Worm (Caenorhabditis elegans) whole organism, midembryonic: ENCODE results near the gene F54E2.9.

Source experiments
- T22C8.4 ChIP-seq: fragments of 200-800 bp; sonication (Bioruptor generic); IDR thresholded peaks from 2 replicates; pipeline ENCODE4 v1.3.6; 2022; ENCODE audit warnings: missing genetic modification characterization, missing compliant biosample characterization
- cog-1 ChIP-seq: sonication (generic microtip); optimal IDR thresholded peaks from 2 replicates; lab custom pipeline; 2016; ENCODE audit warnings: missing genetic modification characterization, missing compliant biosample characterization
- flt-1 ChIP-seq: fragments of 200-800 bp; sonication (Bioruptor generic); IDR thresholded peaks from 2 replicates; pipeline ENCODE4 v1.3.6; 2022; ENCODE audit warnings: missing genetic modification characterization, missing compliant biosample characterization
- klf-2 ChIP-seq: fragments of 200-800 bp; sonication (Bioruptor generic); conservative IDR thresholded peaks from 2 replicates; pipeline ENCODE4 v1.3.6; 2022; ENCODE audit warnings: missing genetic modification reagents, missing genetic modification characterization, missing compliant biosample characterization
- med-1 ChIP-seq: sonication (generic microtip); optimal IDR thresholded peaks from 2 replicates; lab custom pipeline; 2017; ENCODE audit warnings: missing genetic modification characterization, mild to moderate bottlenecking, missing compliant biosample characterization, antibody characterized with exemption, missing genetic modification reagents; ENCODE audit not compliant: insufficient read depth
- ref-1 ChIP-seq: fragments of 200-800 bp; sonication (Bioruptor generic); conservative IDR thresholded peaks from 2 replicates; pipeline ENCODE4 v1.3.6; 2022; ENCODE audit warnings: missing genetic modification reagents, missing genetic modification characterization, missing compliant biosample characterization
- tab-1 ChIP-seq: fragments of 200-800 bp; sonication (Bioruptor generic); IDR thresholded peaks from 2 replicates; pipeline ENCODE4 v1.3.6; 2022; ENCODE audit warnings: missing genetic modification characterization, missing compliant biosample characterization
- ztf-23 ChIP-seq: fragments of 200-800 bp; sonication (Bioruptor generic); IDR thresholded peaks from 2 replicates; pipeline ENCODE4 v1.3.6; 2022; ENCODE audit warnings: missing genetic modification reagents, missing genetic modification characterization, missing compliant biosample characterization
- ztf-29 ChIP-seq: fragments of 200-800 bp; sonication (Bioruptor generic); IDR thresholded peaks from 2 replicates; pipeline ENCODE4 v1.3.6; 2022; ENCODE audit warnings: missing genetic modification reagents, missing genetic modification characterization, missing compliant biosample characterization

F54E2.9 gene

DNA sequence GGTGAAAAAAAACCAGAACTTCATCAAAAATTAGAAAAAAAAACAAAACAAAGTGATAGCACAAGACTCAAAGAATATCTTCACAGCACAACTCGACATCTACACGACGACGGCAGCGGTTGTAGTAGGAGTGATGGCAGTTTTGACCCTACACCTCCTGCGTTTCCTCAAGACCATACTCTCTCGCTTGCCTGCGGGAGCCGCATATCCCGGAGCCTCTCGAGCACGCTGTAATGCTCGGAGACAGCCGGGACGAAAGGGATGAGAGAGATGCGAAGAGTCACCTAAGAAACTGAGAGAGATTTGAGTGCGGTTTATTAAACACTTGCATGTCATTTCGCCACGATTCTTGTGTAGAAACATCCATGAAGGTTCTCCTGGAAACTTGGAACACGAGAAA, 4.3 kb downstream of the F54E2.9 start:
- no peak for TF ChIP-seq ref-1 (GFP tag; lab: Robert Waterston, UW)

DNA sequence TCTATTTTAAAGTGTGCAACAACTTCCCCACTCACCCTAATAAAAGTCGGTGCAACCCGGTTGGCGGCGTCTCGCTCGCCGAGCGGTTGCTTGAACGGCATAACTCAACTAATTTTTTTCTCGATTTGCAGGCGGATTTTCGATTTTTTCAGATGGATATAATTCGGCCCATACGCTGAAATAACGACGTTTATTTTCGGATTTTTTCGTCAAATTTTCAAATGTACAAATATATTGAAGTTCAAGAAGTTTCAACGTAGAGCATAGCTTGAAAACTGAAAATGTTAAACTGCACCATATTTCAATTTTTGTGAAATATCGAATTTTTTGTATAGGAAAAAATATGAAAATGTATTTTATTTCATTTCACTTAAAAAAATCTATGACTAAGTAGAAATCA, 6.0 kb downstream of the F54E2.9 start, which contains the start of gene ketn-1:
ketn-1 (minus strand) TSS at position 101 of the 400 bp plus-strand sequence.
- no peak for TF ChIP-seq ref-1 (GFP tag; lab: Robert Waterston, UW)
- no peak for TF ChIP-seq ztf-29
- TF ChIP-seq flt-1 (GFP tag; lab: Robert Waterston, UW) = no peak
- no peak for TF ChIP-seq cog-1 (tag; lab: Kevin White, UChicago)
- no peak for TF ChIP-seq ztf-23 (GFP tag; lab: Robert Waterston, UW)
- TF ChIP-seq T22C8.4 (GFP tag; lab: Robert Waterston, UW) = no peak
- no peak for TF ChIP-seq med-1 (GFP tag; lab: Kevin White, UChicago)
- TF ChIP-seq tab-1 (GFP tag; lab: Robert Waterston, UW) = no peak
- TF ChIP-seq klf-2 = no peak

DNA sequence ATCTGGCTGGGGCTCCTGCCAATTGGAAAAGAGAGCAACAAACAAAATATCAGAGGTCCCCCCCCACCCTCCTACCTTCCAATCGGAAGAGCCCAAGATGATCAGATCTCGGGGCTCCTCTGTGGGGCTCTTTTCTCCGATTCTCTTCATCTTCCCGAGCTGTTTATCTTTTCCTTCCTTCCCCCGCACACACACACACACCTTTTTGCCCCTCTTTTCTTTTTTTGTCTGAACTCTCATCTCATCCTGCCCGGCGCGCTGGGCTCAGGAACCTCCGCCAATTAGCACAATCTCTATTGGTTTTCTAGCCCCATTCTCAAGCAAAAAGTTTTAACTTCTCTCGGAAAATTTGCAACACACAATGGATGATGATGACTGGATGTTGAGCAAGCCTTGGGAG, 10.5 kb downstream of the F54E2.9 start:
- TF ChIP-seq med-1 (GFP tag; lab: Kevin White, UChicago) (no peak), tab-1 (GFP tag; lab: Robert Waterston, UW) (no peak), ref-1 (GFP tag; lab: Robert Waterston, UW) (no peak), ztf-23 (GFP tag; lab: Robert Waterston, UW) (no peak), klf-2 (no peak), ztf-29 (no peak), flt-1 (GFP tag; lab: Robert Waterston, UW) (no peak), cog-1 (tag; lab: Kevin White, UChicago) (no peak), T22C8.4 (GFP tag; lab: Robert Waterston, UW) (no peak)

DNA sequence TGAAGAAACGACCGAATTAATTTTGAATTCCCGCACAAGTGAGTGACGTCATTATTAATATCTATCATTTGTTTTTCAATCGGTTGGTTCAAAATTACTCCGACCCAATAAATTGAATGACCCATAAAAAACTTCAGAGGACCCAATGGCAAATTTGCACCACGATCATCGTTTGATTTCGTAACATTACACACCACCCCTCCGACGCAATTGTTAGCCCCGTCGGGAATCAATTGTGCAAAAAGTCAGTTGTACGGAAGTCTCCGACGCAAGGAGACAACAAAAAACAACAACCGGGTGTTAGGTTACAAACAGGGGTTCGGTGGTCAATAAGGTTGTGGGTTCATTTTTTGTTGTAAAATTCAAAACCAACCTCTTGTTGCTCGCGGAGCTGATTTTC, 11.8 kb downstream of the F54E2.9 start:
- TF ChIP-seq tab-1 (GFP tag; lab: Robert Waterston, UW) (no peak), ztf-29 (no peak), ztf-23 (GFP tag; lab: Robert Waterston, UW) (no peak), klf-2 (no peak), med-1 (GFP tag; lab: Kevin White, UChicago) (no peak), cog-1 (tag; lab: Kevin White, UChicago) (no peak), ref-1 (GFP tag; lab: Robert Waterston, UW) (no peak), T22C8.4 (GFP tag; lab: Robert Waterston, UW) (no peak), flt-1 (GFP tag; lab: Robert Waterston, UW) (no peak)

DNA sequence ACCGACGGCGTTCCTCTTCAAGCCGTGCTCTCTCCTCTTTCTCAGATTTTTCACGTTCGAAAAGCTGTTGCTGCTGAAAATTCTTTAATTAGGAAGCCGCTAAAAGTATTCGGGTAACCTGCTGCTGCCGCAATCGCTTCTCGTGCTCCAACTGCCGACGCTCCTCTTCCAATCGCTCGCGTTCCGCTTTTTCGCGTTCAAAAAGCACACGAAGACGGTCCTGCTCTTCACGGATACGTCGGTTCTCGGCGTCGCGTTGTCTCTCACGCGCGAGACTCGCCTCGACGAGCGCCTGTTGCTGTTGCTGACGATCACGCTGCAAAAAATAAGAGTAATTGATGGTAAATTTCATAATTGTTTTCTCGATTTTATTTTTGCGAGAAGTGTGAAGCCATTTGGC, 13.1 kb downstream of the F54E2.9 start:
- TF ChIP-seq tab-1 (GFP tag; lab: Robert Waterston, UW) (no peak), klf-2 (no peak), ztf-29 (no peak), T22C8.4 (GFP tag; lab: Robert Waterston, UW) (no peak)

DNA sequence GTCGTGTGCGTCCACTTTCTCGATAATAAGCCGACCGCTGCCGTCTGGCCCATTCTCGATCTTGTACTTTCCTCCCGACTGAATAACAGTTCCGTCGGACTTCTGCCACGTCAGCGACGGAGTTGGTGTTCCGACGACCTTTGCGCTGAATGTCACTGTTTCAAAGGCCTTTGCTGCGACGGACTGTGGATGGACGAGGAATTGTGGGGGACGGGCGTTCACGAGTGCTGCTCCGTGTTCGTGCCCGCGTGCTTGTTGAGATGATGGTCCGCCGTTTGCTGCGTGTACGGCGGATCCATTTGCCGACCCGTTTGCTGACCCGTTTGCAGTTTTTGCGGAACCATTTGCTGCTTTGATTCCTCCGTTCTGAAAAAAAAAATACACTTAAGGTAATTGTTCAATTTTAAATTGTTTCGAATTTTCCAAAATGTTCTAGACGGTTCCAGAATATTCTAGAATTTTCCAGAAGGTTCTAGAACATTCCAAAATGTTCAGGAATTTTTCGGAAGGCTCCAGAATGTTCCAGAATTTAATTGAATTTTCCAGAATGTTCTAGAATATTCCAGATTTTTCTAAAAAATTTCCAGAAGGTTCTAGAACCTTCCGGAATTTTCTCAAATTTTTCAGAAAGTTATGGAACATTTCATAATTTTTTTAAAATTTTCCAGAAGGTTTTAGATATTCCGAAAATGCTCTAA, 14.5 kb downstream of the F54E2.9 start:
- no peak for TF ChIP-seq T22C8.4 (GFP tag; lab: Robert Waterston, UW)
- no peak for TF ChIP-seq ref-1 (GFP tag; lab: Robert Waterston, UW)
- TF ChIP-seq med-1 (GFP tag; lab: Kevin White, UChicago) = no peak
- TF ChIP-seq tab-1 (GFP tag; lab: Robert Waterston, UW) = no peak
- no peak for TF ChIP-seq klf-2
- no peak for TF ChIP-seq cog-1 (tag; lab: Kevin White, UChicago)
- TF ChIP-seq ztf-29 = no peak
- no peak for TF ChIP-seq ztf-23 (GFP tag; lab: Robert Waterston, UW)

DNA sequence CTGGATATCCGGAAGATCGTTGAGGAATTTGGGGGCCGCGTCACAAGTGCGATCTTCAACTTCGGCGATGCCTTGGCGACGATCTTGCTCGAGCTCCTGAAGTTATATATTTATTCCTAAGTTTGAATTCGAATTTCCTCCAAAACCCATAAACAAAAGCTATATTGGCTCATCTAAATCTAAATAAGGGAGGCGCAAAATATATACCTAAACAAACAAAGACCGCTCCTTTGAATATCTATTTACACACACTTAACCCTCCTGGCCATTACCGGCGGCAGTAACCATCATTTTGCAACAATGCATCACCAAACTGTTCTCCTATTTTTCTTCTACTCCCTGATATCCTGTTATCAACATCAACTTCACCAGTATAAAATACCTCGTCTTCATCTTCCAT, 17.8 kb downstream of the F54E2.9 start, which contains the start of gene F54E2.2:
F54E2.2 (plus strand) TSS at position 301 of the 400 bp plus-strand sequence.
- TF ChIP-seq flt-1 (GFP tag; lab: Robert Waterston, UW) = no peak
- TF ChIP-seq ztf-23 (GFP tag; lab: Robert Waterston, UW) = no peak
- TF ChIP-seq klf-2 = no peak
- TF ChIP-seq tab-1 (GFP tag; lab: Robert Waterston, UW) = no peak
- TF ChIP-seq ref-1 (GFP tag; lab: Robert Waterston, UW) = no peak
- no peak for TF ChIP-seq T22C8.4 (GFP tag; lab: Robert Waterston, UW)
- TF ChIP-seq ztf-29 = no peak
- TF ChIP-seq med-1 (GFP tag; lab: Kevin White, UChicago) = no peak
- TF ChIP-seq cog-1 (tag; lab: Kevin White, UChicago) = no peak

DNA sequence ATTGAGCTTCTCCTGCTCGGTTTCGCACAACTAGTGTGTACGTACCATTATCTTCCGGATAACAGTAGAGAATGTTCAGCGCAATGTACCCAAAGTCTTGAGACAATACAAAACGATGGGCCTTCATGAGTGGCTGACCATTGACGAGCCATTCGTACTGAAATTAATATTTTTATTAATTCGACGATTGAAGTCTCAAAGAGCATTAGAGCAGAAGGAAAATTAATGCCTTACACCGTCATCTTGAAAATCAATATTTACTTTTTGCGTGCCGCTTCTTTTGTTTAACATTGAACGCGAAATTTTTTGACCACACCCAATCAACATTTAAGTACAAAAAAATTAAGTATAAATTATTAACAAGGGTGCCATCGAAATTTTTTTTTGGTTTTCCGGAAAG, 20.8 kb downstream of the F54E2.9 start:
- no peak for TF ChIP-seq ztf-29
- TF ChIP-seq flt-1 (GFP tag; lab: Robert Waterston, UW) = no peak
- no peak for TF ChIP-seq T22C8.4 (GFP tag; lab: Robert Waterston, UW)
- TF ChIP-seq cog-1 (tag; lab: Kevin White, UChicago) = no peak
- TF ChIP-seq med-1 (GFP tag; lab: Kevin White, UChicago) = no peak
- TF ChIP-seq ref-1 (GFP tag; lab: Robert Waterston, UW) = no peak
- TF ChIP-seq klf-2 = no peak
- no peak for TF ChIP-seq tab-1 (GFP tag; lab: Robert Waterston, UW)
- no peak for TF ChIP-seq ztf-23 (GFP tag; lab: Robert Waterston, UW)

DNA sequence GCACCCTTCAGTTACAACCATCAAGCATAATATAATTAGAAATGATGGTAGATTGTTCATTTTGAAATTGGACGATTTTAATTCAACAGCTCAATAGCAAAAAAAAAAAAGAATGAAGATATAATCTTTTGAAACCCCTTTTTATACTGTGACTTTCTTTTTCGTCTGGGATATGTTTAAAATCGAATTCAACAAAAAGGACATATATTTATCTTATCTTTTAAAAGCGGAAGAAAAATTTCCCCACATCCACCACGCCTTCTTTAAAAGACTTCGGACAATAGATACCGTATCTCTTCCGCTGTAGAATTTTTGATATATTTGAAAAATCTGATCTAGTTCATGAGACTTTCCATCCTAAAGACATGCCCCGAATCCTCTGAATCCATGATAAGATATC, 33.0 kb downstream of the F54E2.9 start, which contains the start of gene R05D8.11:
R05D8.11 (minus strand) TSS at position 101 of the 400 bp plus-strand sequence.
- TF ChIP-seq ztf-29 (no peak), ztf-23 (GFP tag; lab: Robert Waterston, UW) (no peak), med-1 (GFP tag; lab: Kevin White, UChicago) (no peak), T22C8.4 (GFP tag; lab: Robert Waterston, UW) (no peak), ref-1 (GFP tag; lab: Robert Waterston, UW) (no peak), flt-1 (GFP tag; lab: Robert Waterston, UW) (no peak), klf-2 (no peak), tab-1 (GFP tag; lab: Robert Waterston, UW) (no peak), cog-1 (tag; lab: Kevin White, UChicago) (no peak)
